Worm (Caenorhabditis elegans): ENCODE results near the gene F58F9.9.

- TF ChIP-seq W03F9.2 (tag; optimal IDR thresholded peaks at IDR 0.05), result no peak
- no peak for TF ChIP-seq him-1 (tag; optimal IDR thresholded peaks at IDR 0.05)
- TF ChIP-seq dao-5 (tag; optimal IDR thresholded peaks at IDR 0.05), result no peak
Measured at ce11 chrIV:6263244-6263643, 23.2 kb downstream of the F58F9.9 start, which contains the start of gene srv-28.

Data from whole organism, L4/young adult.